Fruit fly (Drosophila melanogaster): ENCODE measurements around the gene CG33160.
A peak's percentile ranks its signal among the peaks of the same experiment; 100 is the strongest.

CG33160 gene

dm6 chr3L:3206263-3206662 is at the start of gene CG33160:
TSS of gene CG33160 (minus strand) at chr3L:3206363.
- TF ChIP-seq gl (tag; optimal IDR thresholded peaks at IDR 0.05) (no peak), Ets98B (GFP tag; IDR thresholded peaks at IDR 0.05) (no peak), CG8159 (tag; optimal IDR thresholded peaks at IDR 0.05) (no peak), CG8301 (tag; optimal IDR thresholded peaks at IDR 0.05) (no peak)

- TF ChIP-seq Ets98B (GFP tag; IDR thresholded peaks at IDR 0.05) = peak; percentile 12; the same call in 1 of the 2 replicates
- no peak for TF ChIP-seq Pif1B (GFP tag; optimal IDR thresholded peaks at IDR 0.05)
- TF ChIP-seq CG8301 (tag; optimal IDR thresholded peaks at IDR 0.05) = no peak
- TF ChIP-seq CG4496 (GFP tag; IDR thresholded peaks at IDR 0.05) = no peak; the same call in 2 of the 3 replicates
- peak; percentile 68 for TF ChIP-seq CG13204 (GFP tag; optimal IDR thresholded peaks at IDR 0.05)
Measured at dm6 chr3L:3253631-3254030, 47.5 kb upstream of the CG33160 start.

- TF ChIP-seq Snoo (tag; optimal IDR thresholded peaks at IDR 0.05) = no peak
- TF ChIP-seq CG8159 (tag; optimal IDR thresholded peaks at IDR 0.05) = no peak
- no peak for TF ChIP-seq fd96Ca (GFP tag; IDR thresholded peaks at IDR 0.05)
- peak; percentile 37 for TF ChIP-seq Pif1A (GFP tag; optimal IDR thresholded peaks at IDR 0.05)
- no peak for TF ChIP-seq gl (tag; optimal IDR thresholded peaks at IDR 0.05)
- TF ChIP-seq CG8301 (tag; optimal IDR thresholded peaks at IDR 0.05) = peak; percentile 7
- TF ChIP-seq CG17806 (tag; optimal IDR thresholded peaks at IDR 0.05) = peak; percentile 5
- TF ChIP-seq D1 (tag; optimal IDR thresholded peaks at IDR 0.05) = no peak
- TF ChIP-seq CG14655 (GFP tag; optimal IDR thresholded peaks at IDR 0.05) = peak; percentile 27
- peak; percentile 13 for TF ChIP-seq CG15710 (tag; optimal IDR thresholded peaks at IDR 0.05)
- TF ChIP-seq EcR (GFP tag; optimal IDR thresholded peaks at IDR 0.05) = no peak
- TF ChIP-seq CG13204 (GFP tag; optimal IDR thresholded peaks at IDR 0.05) = no peak
- peak; percentile 16; the same call in 1 of the 2 replicates for TF ChIP-seq Ets98B (GFP tag; IDR thresholded peaks at IDR 0.05)
- TF ChIP-seq CG34367 (tag; optimal IDR thresholded peaks at IDR 0.05) = no peak
- no peak for TF ChIP-seq CG4496 (GFP tag; IDR thresholded peaks at IDR 0.05)
- no peak for TF ChIP-seq Pif1B (GFP tag; optimal IDR thresholded peaks at IDR 0.05)
- peak; percentile 11 for TF ChIP-seq CG9948 (tag; optimal IDR thresholded peaks at IDR 0.05)
- no peak for TF ChIP-seq CG10348 (GFP tag; IDR thresholded peaks at IDR 0.05)
- no peak for TF ChIP-seq rn (GFP tag; IDR thresholded peaks at IDR 0.05)
- no peak for TF ChIP-seq CG12605 (GFP tag; IDR thresholded peaks at IDR 0.05)
- peak; percentile 32; the same call in 1 of the 2 replicates for TF ChIP-seq CG32121 (GFP tag; IDR thresholded peaks at IDR 0.05)
Measured at dm6 chr3L:3252884-3253283, 46.7 kb upstream of the CG33160 start.

- no peak for TF ChIP-seq CG13204 (GFP tag; optimal IDR thresholded peaks at IDR 0.05)
- no peak for TF ChIP-seq Ets98B (GFP tag; IDR thresholded peaks at IDR 0.05)
- peak; percentile 9 for TF ChIP-seq CG8301 (tag; optimal IDR thresholded peaks at IDR 0.05)
- 0 out of 2 replicates have a peak, but pooled peaks have one; percentile 10 for TF ChIP-seq CG32121 (GFP tag; IDR thresholded peaks at IDR 0.05)
- TF ChIP-seq CG12605 (GFP tag; IDR thresholded peaks at IDR 0.05) = 0 out of 2 replicates have a peak, but pooled peaks have one; percentile 20
- TF ChIP-seq Pif1A (GFP tag; optimal IDR thresholded peaks at IDR 0.05) = no peak
- TF ChIP-seq D1 (tag; optimal IDR thresholded peaks at IDR 0.05) = no peak
- peak; percentile 0 for TF ChIP-seq CG9948 (tag; optimal IDR thresholded peaks at IDR 0.05)
Measured at dm6 chr3L:3251659-3252490, 45.7 kb upstream of the CG33160 start.

dm6 chr3L:3250922-3251658 is 44.9 kb upstream of the CG33160 start:
- TF ChIP-seq CG15710 (tag; optimal IDR thresholded peaks at IDR 0.05) (no peak), Ets98B (GFP tag; IDR thresholded peaks at IDR 0.05) (no peak), rn (GFP tag; IDR thresholded peaks at IDR 0.05) (no peak), CG10348 (GFP tag; IDR thresholded peaks at IDR 0.05) (no peak), CG12605 (GFP tag; IDR thresholded peaks at IDR 0.05) (no peak), CG8301 (tag; optimal IDR thresholded peaks at IDR 0.05) (no peak), CG32121 (GFP tag; IDR thresholded peaks at IDR 0.05) (no peak), CG13204 (GFP tag; optimal IDR thresholded peaks at IDR 0.05) (no peak), gl (tag; optimal IDR thresholded peaks at IDR 0.05) (no peak), CG8159 (tag; optimal IDR thresholded peaks at IDR 0.05) (no peak), EcR (GFP tag; optimal IDR thresholded peaks at IDR 0.05) (no peak), Pif1B (GFP tag; optimal IDR thresholded peaks at IDR 0.05) (no peak), CG9948 (tag; optimal IDR thresholded peaks at IDR 0.05) (no peak), Snoo (tag; optimal IDR thresholded peaks at IDR 0.05) (no peak)
